Fruit fly (Drosophila melanogaster) whole organism, prepupa: ENCODE results near the gene CG33791.

Experiments
- CG1621 ChIP-seq: fragments of 200-800 bp; sonication (Bioruptor generic); optimal IDR thresholded peaks from 3 replicates; lab custom pipeline; 2018; ENCODE audit warnings: missing biosample characterization, mild to moderate bottlenecking, missing genetic modification characterization
- CG7368 ChIP-seq: fragments of 200-800 bp; sonication (Bioruptor generic); optimal IDR thresholded peaks from 3 replicates; lab custom pipeline; 2016; ENCODE audit warnings: missing biosample characterization, missing genetic modification characterization
- CG8632 ChIP-seq: fragments of 200-800 bp; sonication (Bioruptor generic); optimal IDR thresholded peaks from 3 replicates; lab custom pipeline; 2016; ENCODE audit warnings: missing biosample characterization, missing genetic modification characterization
- Hr38 ChIP-seq: sonication (Bioruptor generic); optimal IDR thresholded peaks from 2 replicates; lab custom pipeline; 2016; ENCODE audit warnings: missing biosample characterization, missing genetic modification characterization
- Hr4 ChIP-seq: fragments of 200-800 bp; sonication (Bioruptor generic); optimal IDR thresholded peaks from 3 replicates; lab custom pipeline; 2016; ENCODE audit warnings: missing biosample characterization, missing genetic modification characterization
- Lpt ChIP-seq: fragments of 200-800 bp; sonication (Bioruptor generic); optimal IDR thresholded peaks from 3 replicates; lab custom pipeline; 2016; ENCODE audit warnings: missing biosample characterization, missing genetic modification characterization
- Sox14 ChIP-seq: fragments of 200-800 bp; sonication (Bioruptor generic); optimal IDR thresholded peaks from 3 replicates; lab custom pipeline; 2016; ENCODE audit warnings: missing biosample characterization, missing genetic modification characterization
- ss ChIP-seq, 2 experiments: fragments of 200-800 bp; sonication (Bioruptor generic); optimal IDR thresholded peaks; 2 replicates in 1 of 2; 3 replicates in 1 of 2; lab custom pipeline; 2017 to 2018; ENCODE audit warnings: mild to moderate bottlenecking in 2 of 2, missing biosample characterization in 2 of 2, missing genetic modification characterization in 2 of 2, moderate library complexity in 1 of 2

DNA sequence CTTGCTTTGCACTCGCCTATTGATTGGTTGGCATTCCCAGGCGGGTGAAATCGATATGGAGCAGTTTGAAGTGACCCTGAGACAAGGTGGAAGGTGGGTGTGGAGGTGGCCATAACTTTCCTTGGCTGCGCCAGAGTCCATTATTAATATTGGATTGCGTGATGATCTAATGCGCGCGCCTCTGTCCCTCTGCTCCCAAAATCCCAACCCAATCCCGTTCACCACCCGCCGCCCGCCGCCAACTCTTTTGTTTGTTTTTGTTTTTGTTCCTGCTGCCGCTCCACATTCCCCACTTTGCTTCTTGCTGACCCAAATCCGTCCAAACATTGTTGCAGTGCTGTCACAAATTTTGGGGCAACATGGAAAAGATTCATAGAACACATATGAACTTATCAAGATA is 31.7 kb upstream of the CG33791 start:
- TF ChIP-seq CG1621 (tag; lab: Kevin White, UChicago), result no peak
- TF ChIP-seq Hr38 (GFP tag; lab: Kevin White, UChicago), result no peak
- no peak for TF ChIP-seq Hr4 (GFP tag; lab: Kevin White, UChicago)
- no peak for TF ChIP-seq Lpt (GFP tag; lab: Kevin White, UChicago)
- TF ChIP-seq ss (GFP tag; optimal IDR thresholded peaks at IDR 0.05; lab: Kevin White, UChicago), result no peak
- no peak for TF ChIP-seq Sox14 (GFP tag; lab: Kevin White, UChicago)
- no peak for TF ChIP-seq CG7368 (GFP tag; lab: Kevin White, UChicago)
- no peak for TF ChIP-seq CG8632 (GFP tag; lab: Kevin White, UChicago)
